Fruit fly (Drosophila melanogaster) S2 (cell line): ENCODE data around the gene rut.

ENCODE experiments used
- CG8478 ChIP-seq: fragments of >200 bp; optimal IDR thresholded peaks from 2 replicates; lab custom pipeline; 2018
- CTCF ChIP-seq, 2 experiments: fragments of >200 bp; optimal IDR thresholded peaks; 2 replicates each; lab custom pipeline; 2018

Gene rut

dm6 chrX:14840417-14840872, 14.6 kb upstream of the rut start:
- TF ChIP-seq CTCF (optimal IDR thresholded peaks at IDR 0.05; lab: Kevin White, UChicago) (no peak), CG8478 (no peak)

- TF ChIP-seq CG8478 (no peak), CTCF (optimal IDR thresholded peaks at IDR 0.05; lab: Kevin White, UChicago) (no peak)
Observed at dm6 chrX:14839739-14840347, 14.0 kb upstream of the rut start.

- TF ChIP-seq CG8478: no peak
- TF ChIP-seq CTCF (optimal IDR thresholded peaks at IDR 0.05; lab: Kevin White, UChicago): no peak
Observed at dm6 chrX:14839047-14839446, 13.2 kb upstream of the rut start, which contains the start of the genes CG32590 and Flo2. Gene CG32590, minus strand, starts transcription at chrX:14839106. Gene Flo2, plus strand, starts transcription at chrX:14839376.

- TF ChIP-seq CG8478: no peak
- no peak for TF ChIP-seq CTCF (optimal IDR thresholded peaks at IDR 0.05; lab: Kevin White, UChicago)
Observed at dm6 chrX:14837983-14838382, 12.1 kb upstream of the rut start, which contains the start of gene Grx5. Gene Grx5, minus strand, starts transcription at chrX:14838198.

- no peak for TF ChIP-seq CG8478
Observed at dm6 chrX:14836425-14836824, 10.6 kb upstream of the rut start, which contains the start of gene CG14410. Gene CG14410, plus strand, starts transcription at chrX:14836725.

- TF ChIP-seq CTCF (optimal IDR thresholded peaks at IDR 0.05; lab: Kevin White, UChicago): no peak
Observed at dm6 chrX:14832562-14833303, 6.9 kb upstream of the rut start, which contains the start of gene CG14411. Gene CG14411, plus strand, starts transcription at chrX:14832647.

- no peak for TF ChIP-seq CTCF (optimal IDR thresholded peaks at IDR 0.05; lab: Kevin White, UChicago)
- no peak for TF ChIP-seq CG8478
Observed at dm6 chrX:14831713-14832561, 6.1 kb upstream of the rut start, which contains the start of gene CG14408. Gene CG14408, minus strand, starts transcription at chrX:14832033.

- TF ChIP-seq CTCF (optimal IDR thresholded peaks at IDR 0.05; lab: Kevin White, UChicago): no peak
- TF ChIP-seq CG8478: no peak
Observed at dm6 chrX:14827643-14828042, 1.8 kb upstream of the rut start.

- no peak for TF ChIP-seq CG8478
- no peak for TF ChIP-seq CTCF (optimal IDR thresholded peaks at IDR 0.05; lab: Kevin White, UChicago)
Observed at dm6 chrX:14825470-14825787, 444 bp downstream of the rut start.

- no peak for TF ChIP-seq CG8478
Observed at dm6 chrX:14824690-14825469, 993 bp downstream of the rut start.

dm6 chrX:14812239-14812638, 13.6 kb downstream of the rut start:
- TF ChIP-seq CG8478 (no peak), CTCF (optimal IDR thresholded peaks at IDR 0.05; lab: Kevin White, UChicago) (no peak)

- TF ChIP-seq CG8478 (no peak), CTCF (optimal IDR thresholded peaks at IDR 0.05; lab: Kevin White, UChicago) (no peak)
Observed at dm6 chrX:14810433-14810832, 15.4 kb downstream of the rut start.

dm6 chrX:14805646-14806045, 20.2 kb downstream of the rut start:
- TF ChIP-seq CG8478 (no peak), CTCF (optimal IDR thresholded peaks at IDR 0.05; lab: Kevin White, UChicago) (no peak)

- TF ChIP-seq CTCF (optimal IDR thresholded peaks at IDR 0.05; lab: Kevin White, UChicago) (no peak), CG8478 (no peak)
Observed at dm6 chrX:14802611-14803110, 23.2 kb downstream of the rut start.

- TF ChIP-seq CTCF (optimal IDR thresholded peaks at IDR 0.05; lab: Kevin White, UChicago): no peak
- no peak for TF ChIP-seq CG8478
Observed at dm6 chrX:14786451-14786850, 39.4 kb downstream of the rut start, which contains the start of gene Ag5r. Gene Ag5r, minus strand, starts transcription at chrX:14786551.
